Worm (Caenorhabditis elegans): ENCODE data around the gene nhl-1.

DNA sequence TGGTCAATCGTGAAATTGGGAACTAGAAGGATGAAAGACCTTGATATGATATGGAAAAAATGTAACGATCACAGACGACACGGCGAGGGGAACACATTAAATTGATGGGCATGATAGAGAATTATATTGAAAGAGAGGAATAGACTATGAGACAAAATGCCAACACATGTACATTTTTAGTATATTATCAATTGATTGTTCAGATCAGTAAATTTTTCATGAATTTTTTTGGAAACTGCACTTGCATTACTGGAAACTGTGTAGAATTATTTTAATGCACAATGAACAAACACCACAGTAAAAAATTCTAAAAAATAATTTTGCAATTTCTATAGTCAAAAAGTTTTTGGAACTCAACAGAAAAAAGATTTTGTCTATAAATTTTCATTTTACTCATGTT is 19.5 kb upstream of the nhl-1 start:
- no peak for TF ChIP-seq Y116A8C.19 (tag; optimal IDR thresholded peaks at IDR 0.05; ENCODE audit: borderline replicate concordance)
- no peak for TF ChIP-seq tbx-2 (tag; optimal IDR thresholded peaks at IDR 0.05)
- no peak for TF ChIP-seq skn-1 (tag; optimal IDR thresholded peaks at IDR 0.05)
- TF ChIP-seq aly-2 (tag; optimal IDR thresholded peaks at IDR 0.05) = no peak
- TF ChIP-seq unc-86 (tag; optimal IDR thresholded peaks at IDR 0.05) = no peak
- no peak for TF ChIP-seq unc-62 (GFP tag; optimal IDR thresholded peaks at IDR 0.05)
- no peak for TF ChIP-seq dpl-1 (GFP tag; optimal IDR thresholded peaks at IDR 0.05)
- TF ChIP-seq ztf-11 (tag; optimal IDR thresholded peaks at IDR 0.05) = no peak
- TF ChIP-seq sptf-1 (tag; optimal IDR thresholded peaks at IDR 0.05) = no peak
- no peak for TF ChIP-seq lin-39 (tag; optimal IDR thresholded peaks at IDR 0.05)
- no peak for TF ChIP-seq efl-1 (optimal IDR thresholded peaks at IDR 0.05)
- no peak for TF ChIP-seq efl-1 (GFP tag; optimal IDR thresholded peaks at IDR 0.05 in 1 of 2)
- no peak for TF ChIP-seq mep-1 (tag; optimal IDR thresholded peaks at IDR 0.05)
- TF ChIP-seq lin-13 (GFP tag; optimal IDR thresholded peaks at IDR 0.05) = no peak
- TF ChIP-seq aha-1 (tag; optimal IDR thresholded peaks at IDR 0.05) = no peak

Data from whole organism, L1 larva.